Worm (Caenorhabditis elegans): ENCODE data around the gene C45G9.8.
A peak's percentile ranks its signal among the peaks of the same experiment; 100 is the strongest.

- TF ChIP-seq him-1 (tag; optimal IDR thresholded peaks at IDR 0.05), result peak; percentile 81
- TF ChIP-seq W03F9.2 (tag; optimal IDR thresholded peaks at IDR 0.05), result peak; percentile 1
Measured at ce11 chrIII:5080700-5081572, 27.5 kb upstream of the C45G9.8 start.

Measured in whole organism, L4/young adult.